Fruit fly (Drosophila melanogaster) whole organism, prepupa: ENCODE measurements around the gene CG2663.

Source experiments
- Blimp-1 ChIP-seq: fragments of 200-800 bp; sonication (Bioruptor generic); optimal IDR thresholded peaks from 3 replicates; lab custom pipeline; 2017; ENCODE audit warnings: missing biosample characterization, missing genetic modification characterization, mild to moderate bottlenecking, moderate library complexity, missing genetic modification reagents
- CG10631 ChIP-seq: fragments of 200-800 bp; sonication (Bioruptor generic); optimal IDR thresholded peaks from 2 replicates; lab custom pipeline; 2016; ENCODE audit warnings: missing biosample characterization, missing genetic modification characterization
- CG10669 ChIP-seq: fragments of 200-800 bp; sonication (Bioruptor generic); optimal IDR thresholded peaks from 3 replicates; lab custom pipeline; 2018; ENCODE audit warnings: missing biosample characterization, mild to moderate bottlenecking, missing genetic modification characterization, moderate library complexity
- CG11902 ChIP-seq: fragments of 200-800 bp; sonication (Bioruptor generic); optimal IDR thresholded peaks from 3 replicates; lab custom pipeline; 2016; ENCODE audit warnings: missing biosample characterization, missing genetic modification characterization
- CG15336 ChIP-seq: fragments of 200-800 bp; sonication (Bioruptor generic); IDR thresholded peaks from 2 replicates; pipeline ENCODE4 v1.3.6; 2022; ENCODE audit warnings: missing biosample characterization, missing genetic modification characterization
- CG1621 ChIP-seq: fragments of 200-800 bp; sonication (Bioruptor generic); optimal IDR thresholded peaks from 3 replicates; lab custom pipeline; 2018; ENCODE audit warnings: missing biosample characterization, mild to moderate bottlenecking, missing genetic modification characterization
- CG16779 ChIP-seq: fragments of 200-800 bp; sonication (Bioruptor generic); optimal IDR thresholded peaks from 3 replicates; lab custom pipeline; 2017; ENCODE audit warnings: missing biosample characterization, mild to moderate bottlenecking, missing genetic modification characterization
- CG3032 ChIP-seq: fragments of 200-800 bp; optimal IDR thresholded peaks from 2 replicates; lab custom pipeline; 2019; ENCODE audit warnings: missing biosample characterization, mild to moderate bottlenecking, missing genetic modification characterization, moderate library complexity
- CG3919 ChIP-seq: fragments of 200-800 bp; sonication (Bioruptor generic); optimal IDR thresholded peaks from 3 replicates; lab custom pipeline; 2016; ENCODE audit warnings: missing biosample characterization, missing genetic modification characterization
- CG4318 ChIP-seq: fragments of 200-800 bp; sonication (Bioruptor generic); optimal IDR thresholded peaks from 3 replicates; lab custom pipeline; 2017; ENCODE audit warnings: missing biosample characterization, mild to moderate bottlenecking, missing genetic modification characterization
- CG6163 ChIP-seq: fragments of 200-800 bp; sonication (Bioruptor generic); IDR thresholded peaks from 3 replicates; pipeline ENCODE4 v1.3.6; 2022; ENCODE audit warnings: missing biosample characterization, missing genetic modification characterization
- CG6276 ChIP-seq: fragments of 200-800 bp; sonication (Bioruptor generic); optimal IDR thresholded peaks from 2 replicates; lab custom pipeline; 2017; ENCODE audit warnings: missing biosample characterization, mild to moderate bottlenecking, missing genetic modification characterization
- CG6792 ChIP-seq: fragments of 200-800 bp; sonication (Bioruptor generic); optimal IDR thresholded peaks from 3 replicates; lab custom pipeline; 2016; ENCODE audit warnings: missing biosample characterization, missing genetic modification characterization
- CG6808 ChIP-seq: fragments of 200-800 bp; sonication (Bioruptor generic); optimal IDR thresholded peaks from 3 replicates; lab custom pipeline; 2017; ENCODE audit warnings: missing biosample characterization, missing genetic modification characterization, mild to moderate bottlenecking, moderate library complexity, missing genetic modification reagents
- CG6854 ChIP-seq: fragments of 200-800 bp; sonication (Bioruptor generic); optimal IDR thresholded peaks from 2 replicates; lab custom pipeline; 2017; ENCODE audit warnings: missing biosample characterization, mild to moderate bottlenecking, missing genetic modification characterization
- CG7368 ChIP-seq: fragments of 200-800 bp; sonication (Bioruptor generic); optimal IDR thresholded peaks from 3 replicates; lab custom pipeline; 2016; ENCODE audit warnings: missing biosample characterization, missing genetic modification characterization
- CG8119 ChIP-seq: fragments of 200-800 bp; sonication (Bioruptor generic); IDR thresholded peaks from 3 replicates; pipeline ENCODE4 v1.3.6; 2022; ENCODE audit warnings: missing biosample characterization, missing genetic modification characterization
- CG8632 ChIP-seq: fragments of 200-800 bp; sonication (Bioruptor generic); optimal IDR thresholded peaks from 3 replicates; lab custom pipeline; 2016; ENCODE audit warnings: missing biosample characterization, missing genetic modification characterization
- CG9139 ChIP-seq: fragments of 200-800 bp; sonication (Bioruptor generic); optimal IDR thresholded peaks from 3 replicates; lab custom pipeline; 2017; ENCODE audit warnings: missing biosample characterization, mild to moderate bottlenecking, missing genetic modification characterization
- Eip75B ChIP-seq: fragments of 200-800 bp; sonication (Bioruptor generic); optimal IDR thresholded peaks from 3 replicates; lab custom pipeline; 2016; ENCODE audit warnings: missing biosample characterization, missing genetic modification characterization
- Eip78C ChIP-seq: fragments of 200-800 bp; sonication (Bioruptor generic); peaks from one replicate; lab custom pipeline; 2016; ENCODE audit warnings: missing biosample characterization, missing genetic modification characterization
- Eip93F ChIP-seq: fragments of 200-800 bp; sonication (Bioruptor generic); optimal IDR thresholded peaks from 2 replicates; lab custom pipeline; 2016; ENCODE audit warnings: missing biosample characterization, mild to moderate bottlenecking, missing genetic modification characterization
- Ets21C ChIP-seq: fragments of 200-800 bp; sonication (Bioruptor generic); optimal IDR thresholded peaks from 3 replicates; lab custom pipeline; 2016; ENCODE audit warnings: missing biosample characterization, missing genetic modification characterization
- Gug ChIP-seq: fragments of 200-800 bp; sonication (Bioruptor generic); IDR thresholded peaks from 2 replicates; pipeline ENCODE4 v1.3.6; 2022; ENCODE audit warnings: missing biosample characterization, missing genetic modification characterization
- Hr39 ChIP-seq: fragments of 200-800 bp; sonication (Bioruptor generic); optimal IDR thresholded peaks from 2 replicates; lab custom pipeline; 2016; ENCODE audit warnings: missing biosample characterization, missing genetic modification characterization
- Hr4 ChIP-seq: fragments of 200-800 bp; sonication (Bioruptor generic); optimal IDR thresholded peaks from 3 replicates; lab custom pipeline; 2016; ENCODE audit warnings: missing biosample characterization, missing genetic modification characterization
- Lpt ChIP-seq: fragments of 200-800 bp; sonication (Bioruptor generic); optimal IDR thresholded peaks from 3 replicates; lab custom pipeline; 2016; ENCODE audit warnings: missing biosample characterization, missing genetic modification characterization
- Smox ChIP-seq: fragments of 200-800 bp; sonication (Bioruptor generic); optimal IDR thresholded peaks from 3 replicates; lab custom pipeline; 2016; ENCODE audit warnings: missing biosample characterization, missing genetic modification characterization
- Sox102F ChIP-seq: fragments of 200-800 bp; sonication (Bioruptor generic); optimal IDR thresholded peaks from 2 replicates; lab custom pipeline; 2016; ENCODE audit warnings: missing biosample characterization, mild to moderate bottlenecking, missing genetic modification characterization
- Sox14 ChIP-seq: fragments of 200-800 bp; sonication (Bioruptor generic); optimal IDR thresholded peaks from 3 replicates; lab custom pipeline; 2016; ENCODE audit warnings: missing biosample characterization, missing genetic modification characterization
- Sox15 ChIP-seq: fragments of 200-800 bp; sonication (Bioruptor generic); optimal IDR thresholded peaks from 3 replicates; lab custom pipeline; 2016; ENCODE audit warnings: missing biosample characterization, missing genetic modification characterization
- cyc ChIP-seq: fragments of 200-800 bp; sonication (Bioruptor generic); optimal IDR thresholded peaks from 3 replicates; lab custom pipeline; 2016; ENCODE audit warnings: missing biosample characterization, missing genetic modification characterization
- dac ChIP-seq: fragments of 200-800 bp; sonication (Bioruptor generic); optimal IDR thresholded peaks from 2 replicates; lab custom pipeline; 2017; ENCODE audit warnings: missing biosample characterization, mild to moderate bottlenecking, missing genetic modification characterization
- dsx ChIP-seq: fragments of 200-800 bp; optimal IDR thresholded peaks from 3 replicates; lab custom pipeline; 2019; ENCODE audit warnings: missing biosample characterization, mild to moderate bottlenecking, missing genetic modification characterization, moderate library complexity; ENCODE audit not compliant: poor library complexity, severe bottlenecking
- eg ChIP-seq: fragments of 200-800 bp; sonication (Bioruptor generic); IDR thresholded peaks from 3 replicates; pipeline ENCODE4 v1.3.6; 2022; ENCODE audit warnings: missing biosample characterization, missing genetic modification characterization
- fd59A ChIP-seq: fragments of 200-800 bp; sonication (Bioruptor generic); optimal IDR thresholded peaks from 2 replicates; lab custom pipeline; 2017; ENCODE audit warnings: missing biosample characterization, mild to moderate bottlenecking, missing genetic modification characterization, missing genetic modification reagents
- lz ChIP-seq: fragments of 200-800 bp; sonication (Bioruptor generic); optimal IDR thresholded peaks from 3 replicates; lab custom pipeline; 2016; ENCODE audit warnings: missing biosample characterization, missing genetic modification characterization
- net ChIP-seq: fragments of 200-800 bp; sonication (Bioruptor generic); optimal IDR thresholded peaks from 3 replicates; lab custom pipeline; 2016; ENCODE audit warnings: missing biosample characterization, missing genetic modification characterization
- salr ChIP-seq, 2 experiments: fragments of 200-800 bp; sonication (Bioruptor generic); optimal IDR thresholded peaks; 3 replicates each; lab custom pipeline; 2016 to 2018; ENCODE audit warnings: missing biosample characterization in 2 of 2, missing genetic modification characterization in 2 of 2, mild to moderate bottlenecking in 1 of 2
- spab ChIP-seq: fragments of 200-800 bp; sonication (Bioruptor generic); optimal IDR thresholded peaks from 2 replicates; lab custom pipeline; 2017; ENCODE audit warnings: missing biosample characterization, mild to moderate bottlenecking, missing genetic modification characterization, missing genetic modification reagents
- ss ChIP-seq, 2 experiments: fragments of 200-800 bp; sonication (Bioruptor generic); optimal IDR thresholded peaks; 2 replicates in 1 of 2; 3 replicates in 1 of 2; lab custom pipeline; 2017 to 2018; ENCODE audit warnings: mild to moderate bottlenecking in 2 of 2, missing biosample characterization in 2 of 2, missing genetic modification characterization in 2 of 2, moderate library complexity in 1 of 2
- svp ChIP-seq: fragments of 200-800 bp; sonication (Bioruptor generic); peaks from one replicate; lab custom pipeline; 2016; ENCODE audit warnings: missing biosample characterization, missing genetic modification characterization
- topi ChIP-seq: fragments of 200-800 bp; sonication (Bioruptor generic); optimal IDR thresholded peaks from 3 replicates; lab custom pipeline; 2016; ENCODE audit warnings: missing biosample characterization, missing genetic modification characterization
- vri ChIP-seq: fragments of 200-800 bp; sonication (Bioruptor generic); optimal IDR thresholded peaks from 3 replicates; lab custom pipeline; 2016; ENCODE audit warnings: missing biosample characterization, mild to moderate bottlenecking, missing genetic modification characterization

CG2663 gene

dm6 chr3R:5364539-5365273 lies 39.2 kb downstream of the CG2663 start (continued):
- no peak for TF ChIP-seq Lpt (GFP tag; lab: Kevin White, UChicago)
- no peak for TF ChIP-seq CG3032 (tag; lab: Kevin White, UChicago)
- no peak for TF ChIP-seq CG10631 (GFP tag; lab: Kevin White, UChicago)
- no peak for TF ChIP-seq cyc
- no peak for TF ChIP-seq Sox102F (GFP tag; lab: Kevin White, UChicago)
- TF ChIP-seq lz (GFP tag; lab: Kevin White, UChicago), result no peak
- TF ChIP-seq vri, result peak; percentile 55
- TF ChIP-seq CG8632 (GFP tag; lab: Kevin White, UChicago), result no peak
- no peak for TF ChIP-seq dsx (GFP tag; lab: Kevin White, UChicago)
- peak; percentile 55 for TF ChIP-seq Eip78C
- no peak for TF ChIP-seq CG11902 (GFP tag; lab: Kevin White, UChicago)
- no peak for TF ChIP-seq CG15336
- TF ChIP-seq CG6163 (GFP tag; lab: Robert Waterston, UW), result no peak
- TF ChIP-seq CG4318 (GFP tag; lab: Kevin White, UChicago), result no peak
- TF ChIP-seq CG3919 (GFP tag; lab: Kevin White, UChicago), result no peak
- TF ChIP-seq CG1621 (tag; lab: Kevin White, UChicago), result no peak
- TF ChIP-seq Ets21C (GFP tag; lab: Kevin White, UChicago), result no peak
- TF ChIP-seq net (GFP tag; lab: Kevin White, UChicago), result no peak
- TF ChIP-seq dac (GFP tag; lab: Kevin White, UChicago), result no peak
- TF ChIP-seq CG6792, result no peak
- no peak for TF ChIP-seq salr (GFP tag; optimal IDR thresholded peaks at IDR 0.05; lab: Kevin White, UChicago)
- no peak for TF ChIP-seq CG7368 (GFP tag; lab: Kevin White, UChicago)
- no peak for TF ChIP-seq Sox15 (GFP tag; lab: Kevin White, UChicago)
- TF ChIP-seq, all 60 proteins: peak for 6

- TF ChIP-seq Ets21C (GFP tag; lab: Kevin White, UChicago), result no peak
- no peak for TF ChIP-seq lz (GFP tag; lab: Kevin White, UChicago)
- TF ChIP-seq Eip78C, result peak; percentile 25
- peak; percentile 56 to 99 for TF ChIP-seq ss (GFP tag; optimal IDR thresholded peaks at IDR 0.05; lab: Kevin White, UChicago)
- TF ChIP-seq net (GFP tag; lab: Kevin White, UChicago), result peak; percentile 18
- no peak for TF ChIP-seq topi (GFP tag; lab: Kevin White, UChicago)
- TF ChIP-seq CG10631 (GFP tag; lab: Kevin White, UChicago), result no peak
- TF ChIP-seq CG16779 (tag; lab: Kevin White, UChicago), result no peak
- TF ChIP-seq fd59A (GFP tag; lab: Kevin White, UChicago), result no peak
- no peak; the same call in 2 of the 3 replicates for TF ChIP-seq eg (GFP tag; lab: Robert Waterston, UW)
- no peak for TF ChIP-seq spab (GFP tag; lab: Kevin White, UChicago)
- TF ChIP-seq CG8632 (GFP tag; lab: Kevin White, UChicago), result no peak
- TF ChIP-seq Eip93F, result no peak
- no peak for TF ChIP-seq Hr4 (GFP tag; lab: Kevin White, UChicago)
- TF ChIP-seq dac (GFP tag; lab: Kevin White, UChicago), result no peak
- TF ChIP-seq Gug (GFP tag; lab: Robert Waterston, UW), result no peak
- TF ChIP-seq Hr39 (GFP tag; lab: Kevin White, UChicago), result peak; percentile 35
- peak; percentile 34 for TF ChIP-seq CG9139 (GFP tag; lab: Kevin White, UChicago)
- TF ChIP-seq CG3919 (GFP tag; lab: Kevin White, UChicago), result no peak
- peak; percentile 68 for TF ChIP-seq Eip75B
- TF ChIP-seq CG1621 (tag; lab: Kevin White, UChicago), result peak; percentile 74
- TF ChIP-seq CG7368 (GFP tag; lab: Kevin White, UChicago), result no peak
- TF ChIP-seq svp (GFP tag; lab: Kevin White, UChicago), result peak; percentile 78
- TF ChIP-seq CG6276, result no peak
- TF ChIP-seq Blimp-1 (GFP tag; lab: Kevin White, UChicago), result peak; percentile 43
- TF ChIP-seq Smox, result no peak
- no peak for TF ChIP-seq Sox15 (GFP tag; lab: Kevin White, UChicago)
- peak; percentile 90 for TF ChIP-seq CG6854 (GFP tag; lab: Kevin White, UChicago)
- TF ChIP-seq CG6163 (GFP tag; lab: Robert Waterston, UW), result 0 out of 3 replicates have a peak, but pooled peaks have one; percentile 17
- TF ChIP-seq CG6792, result no peak
- peak; percentile 32 for TF ChIP-seq CG6808 (GFP tag; lab: Kevin White, UChicago)
- no peak for TF ChIP-seq CG8119 (GFP tag; lab: Robert Waterston, UW)
- TF ChIP-seq CG10669 (GFP tag; lab: Kevin White, UChicago), result no peak
- peak; percentile 47 for TF ChIP-seq Lpt (GFP tag; lab: Kevin White, UChicago)
- TF ChIP-seq Sox14 (GFP tag; lab: Kevin White, UChicago), result no peak
Measured at dm6 chr3R:5363412-5363811, 40.5 kb downstream of the CG2663 start.
